Fruit fly (Drosophila melanogaster): ENCODE data around the gene Kaz.

Kaz gene

dm6 chr3R:24850420-24850819 lies 20.7 kb upstream of the Kaz start, which contains the start of gene CG7006 (continued):
- TF ChIP-seq CG7556 (GFP tag; optimal IDR thresholded peaks at IDR 0.05) (peak; percentile 52), CG8281 (tag; optimal IDR thresholded peaks at IDR 0.05) (no peak), CG9932 (GFP tag; IDR thresholded peaks at IDR 0.05) (peak; percentile 96), Gug (GFP tag; IDR thresholded peaks at IDR 0.05) (no peak; the same call in 2 of the 4 replicates), CG31441 (GFP tag; IDR thresholded peaks at IDR 0.05) (no peak; the same call in 1 of the 2 replicates), CG8290 (GFP tag; optimal IDR thresholded peaks at IDR 0.05) (peak; percentile 70), CG8290 (tag; optimal IDR thresholded peaks at IDR 0.05) (no peak), Tbp (GFP tag; optimal IDR thresholded peaks at IDR 0.05) (no peak), CG5180 (GFP tag; optimal IDR thresholded peaks at IDR 0.05) (no peak), CG9727 (GFP tag; optimal IDR thresholded peaks at IDR 0.05) (peak; percentile 10), Myb (GFP tag; optimal IDR thresholded peaks at IDR 0.05) (peak; percentile 95), sens-2 (GFP tag; IDR thresholded peaks at IDR 0.05) (no peak), CG2199 (GFP tag; IDR thresholded peaks at IDR 0.05) (no peak), CG17361 (GFP tag; IDR thresholded peaks at IDR 0.05) (peak; percentile 60; the same call in 2 of the 3 replicates), yki (optimal IDR thresholded peaks at IDR 0.05) (no peak), Mes4 (GFP tag; optimal IDR thresholded peaks at IDR 0.05) (peak; percentile 35), dan (GFP tag; IDR thresholded peaks at IDR 0.05) (no peak), Doc2 (GFP tag; IDR thresholded peaks at IDR 0.05) (no peak), B-H2 (GFP tag; optimal IDR thresholded peaks at IDR 0.05) (peak; percentile 90), CoRest (tag; optimal IDR thresholded peaks at IDR 0.05) (peak; percentile 58), CG13624 (GFP tag; optimal IDR thresholded peaks at IDR 0.05) (peak; percentile 90), CG18619 (GFP tag; optimal IDR thresholded peaks at IDR 0.05) (peak; percentile 8), CG8089 (GFP tag; optimal IDR thresholded peaks at IDR 0.05) (no peak), ind (GFP tag; optimal IDR thresholded peaks at IDR 0.05) (peak; percentile 78), CG12236 (GFP tag; optimal IDR thresholded peaks at IDR 0.05) (no peak), CG13287 (GFP tag; IDR thresholded peaks at IDR 0.05; ENCODE audit: partially characterized antibody) (peak; percentile 85), Vsx1 (GFP tag; optimal IDR thresholded peaks at IDR 0.05) (no peak), unc-4 (GFP tag; IDR thresholded peaks at IDR 0.05; ENCODE audit: partially characterized antibody) (peak; percentile 73), CG3726 (GFP tag; IDR thresholded peaks at IDR 0.05) (no peak), CG7372 (GFP tag; IDR thresholded peaks at IDR 0.05) (peak; percentile 49; the same call in 1 of the 2 replicates), tgo (GFP tag; IDR thresholded peaks at IDR 0.05) (no peak), Sry-β (GFP tag; optimal IDR thresholded peaks at IDR 0.05) (no peak), C15 (GFP tag; IDR thresholded peaks at IDR 0.05) (no peak), CkIIα-i1 (GFP tag; IDR thresholded peaks at IDR 0.05) (no peak), grau (tag; optimal IDR thresholded peaks at IDR 0.05) (no peak), gce (GFP tag; IDR thresholded peaks at IDR 0.05) (no peak), sisA (GFP tag; IDR thresholded peaks at IDR 0.05) (peak; percentile 51; the same call in 1 of the 2 replicates), bab2 (GFP tag; optimal IDR thresholded peaks at IDR 0.05) (peak; percentile 80), vfl (GFP tag; optimal IDR thresholded peaks at IDR 0.05) (peak; percentile 87), otp (GFP tag; IDR thresholded peaks at IDR 0.05) (0 out of 3 replicates have a peak, but pooled peaks have one; percentile 18), croc (GFP tag; conservative IDR thresholded peaks at IDR 0.05) (no peak), CG4854 (GFP tag; optimal IDR thresholded peaks at IDR 0.05) (peak; percentile 65), HLHmδ (GFP tag; optimal IDR thresholded peaks at IDR 0.05) (no peak), CG16863 (GFP tag; optimal IDR thresholded peaks at IDR 0.05) (peak; percentile 43), CG32767 (GFP tag; IDR thresholded peaks at IDR 0.05) (no peak), so (GFP tag; IDR thresholded peaks at IDR 0.05) (no peak), CG4282 (GFP tag; optimal IDR thresholded peaks at IDR 0.05) (peak; percentile 71), Ptx1 (GFP tag; IDR thresholded peaks at IDR 0.05) (peak; percentile 64), CG14710 (tag; optimal IDR thresholded peaks at IDR 0.05) (peak; percentile 61), inv (GFP tag; IDR thresholded peaks at IDR 0.05; ENCODE audit: partially characterized antibody) (peak; percentile 69), fu2 (GFP tag; optimal IDR thresholded peaks at IDR 0.05) (peak; percentile 76), BEAF-32 (GFP tag; optimal IDR thresholded peaks at IDR 0.05) (peak; percentile 84), Xbp1 (GFP tag; optimal IDR thresholded peaks at IDR 0.05) (peak; percentile 84)

All from whole organism, embryonic.